Worm (Caenorhabditis elegans) whole organism, L4 larva: ENCODE data around the gene T05E12.8.

Experiments used
- lin-13 ChIP-seq: fragments of 150-350 bp; optimal IDR thresholded peaks from 2 replicates; lab custom pipeline; 2014; ENCODE audit warnings: missing biosample characterization, missing genetic modification reagents, missing genetic modification characterization
- nhr-77 ChIP-seq: fragments of 150-350 bp; optimal IDR thresholded peaks from 2 replicates; lab custom pipeline; 2014; ENCODE audit warnings: missing biosample characterization, missing genetic modification characterization
- unc-62 ChIP-seq, 3 experiments: fragments of 150-350 bp in 1 of 3; sonication (generic microtip); optimal IDR thresholded peaks in 2 of 3; peaks in 1 of 3; 1 replicate in 1 of 3; 2 replicates in 2 of 3; lab custom pipeline; 2014 to 2017; ENCODE audit warnings: missing biosample characterization in 3 of 3, missing genetic modification characterization in 3 of 3, missing genetic modification reagents in 3 of 3, missing genotype in 1 of 3

DNA sequence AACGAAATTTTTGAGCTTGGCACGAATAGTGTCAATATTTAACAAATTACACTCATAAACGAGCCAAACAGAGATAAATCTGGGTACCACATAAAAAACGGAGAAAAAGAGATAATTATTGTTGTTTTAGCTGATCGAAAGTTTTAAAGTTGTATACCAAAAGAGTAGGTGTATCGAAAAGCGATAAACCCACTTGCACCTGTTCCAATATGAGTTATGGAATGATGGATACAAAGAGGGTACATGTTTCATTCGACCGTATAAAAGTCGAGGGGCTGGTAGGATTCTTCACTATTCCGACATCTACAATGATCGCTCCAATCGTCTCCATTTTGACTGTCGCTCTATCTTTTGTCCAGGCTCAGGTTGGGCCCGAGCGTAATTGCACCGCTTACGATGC, 23.3 kb downstream of the T05E12.8 start, which contains the start of gene ZK218.1:
- TF ChIP-seq nhr-77 (tag; lab: Kevin White, UChicago) (no peak), unc-62 (GFP tag; optimal IDR thresholded peaks at IDR 0.05 in 1 of 2; lab: Kevin White, UChicago) (no peak), unc-62 (tag; optimal IDR thresholded peaks at IDR 0.05; lab: Kevin White, UChicago) (no peak), lin-13 (GFP tag; lab: Kevin White, UChicago) (no peak)
